Fruit fly (Drosophila melanogaster) Kc167 (cell line): ENCODE results near the gene Fkbp39.

Experiments used
- Sin3A ChIP-seq: fragments of >200 bp; optimal IDR thresholded peaks from 2 replicates; lab custom pipeline; 2018; ENCODE audit warnings: missing external identifiers
- insv ChIP-seq: fragments of >200 bp; optimal IDR thresholded peaks from 3 replicates; lab custom pipeline; 2018; ENCODE audit warnings: missing external identifiers
- psq ChIP-seq: fragments of >200 bp; optimal IDR thresholded peaks from 2 replicates; lab custom pipeline; 2017; ENCODE audit warnings: missing external identifiers

DNA sequence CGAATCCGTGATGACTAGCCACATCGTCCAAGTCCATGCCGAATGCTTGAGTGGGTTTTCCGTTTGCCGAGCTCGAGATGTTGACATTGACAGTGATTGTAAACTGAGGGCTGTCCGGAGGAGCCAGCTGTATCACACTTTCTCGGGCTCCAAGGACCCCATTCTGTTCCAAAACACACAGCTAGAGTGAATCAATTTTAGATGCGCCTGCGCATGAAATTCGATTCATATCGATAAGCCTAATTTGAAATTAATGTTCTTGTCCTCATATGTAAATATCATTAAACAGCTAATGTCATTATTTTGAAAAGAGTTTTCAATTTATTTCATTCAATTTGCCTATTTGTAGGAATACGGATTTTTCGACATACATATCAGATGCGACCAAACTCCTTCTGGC lies 36.8 kb upstream of the Fkbp39 start, which contains the start of gene CG14868:
- TF ChIP-seq psq (no peak), Sin3A (lab: Kevin White, UChicago) (no peak), insv (lab: Kevin White, UChicago) (no peak)
